Worm (Caenorhabditis elegans) whole organism, mixed stage, embryonic: ENCODE results near the gene ptp-2.

Experiments
- blmp-1 ChIP-seq: fragments of 150-350 bp; optimal IDR thresholded peaks from 2 replicates; lab custom pipeline; 2014; ENCODE audit warnings: missing biosample characterization, missing genetic modification characterization
- drap-1 ChIP-seq: fragments of 200-800 bp; sonication (Bioruptor generic); optimal IDR thresholded peaks from 3 replicates; lab custom pipeline; 2018; ENCODE audit warnings: mild to moderate bottlenecking, missing genetic modification characterization, missing compliant biosample characterization
- lsy-2 ChIP-seq: fragments of 150-350 bp; optimal IDR thresholded peaks from 2 replicates; lab custom pipeline; 2014; ENCODE audit warnings: missing biosample characterization, missing genetic modification characterization
- nhr-28 ChIP-seq: fragments of 150-350 bp; optimal IDR thresholded peaks from 2 replicates; lab custom pipeline; 2014; ENCODE audit warnings: missing biosample characterization, missing genetic modification characterization
- pha-4 ChIP-seq: fragments of 150-350 bp; optimal IDR thresholded peaks from 2 replicates; lab custom pipeline; 2018; ENCODE audit warnings: missing biosample characterization, missing genetic modification reagents, missing genetic modification characterization
- snpc-4 ChIP-seq: fragments of 150-350 bp; optimal IDR thresholded peaks from 2 replicates; lab custom pipeline; 2014; ENCODE audit warnings: missing biosample characterization, missing genetic modification characterization
- unc-120 ChIP-seq: sonication (generic microtip); optimal IDR thresholded peaks from 2 replicates; lab custom pipeline; 2017; ENCODE audit warnings: missing genetic modification characterization, missing compliant biosample characterization; ENCODE audit not compliant: poor library complexity, severe bottlenecking
- unc-39 ChIP-seq: fragments of 150-350 bp; optimal IDR thresholded peaks from 2 replicates; lab custom pipeline; 2014; ENCODE audit warnings: missing biosample characterization, missing genetic modification characterization
- zip-8 ChIP-seq: fragments of 150-350 bp; optimal IDR thresholded peaks from 2 replicates; lab custom pipeline; 2014; ENCODE audit warnings: missing biosample characterization, missing genetic modification characterization
- ztf-11 ChIP-seq: fragments of 150-350 bp; optimal IDR thresholded peaks from 2 replicates; lab custom pipeline; 2014; ENCODE audit warnings: missing biosample characterization, missing genetic modification characterization

- no peak for TF ChIP-seq lsy-2 (tag; lab: Kevin White, UChicago)
- TF ChIP-seq unc-120 (tag; lab: Kevin White, UChicago), result no peak
- no peak for TF ChIP-seq nhr-28 (tag; lab: Kevin White, UChicago)
- no peak for TF ChIP-seq unc-39 (tag; lab: Kevin White, UChicago)
- no peak for TF ChIP-seq drap-1
- TF ChIP-seq blmp-1, result no peak
- no peak for TF ChIP-seq zip-8 (tag; lab: Kevin White, UChicago)
- TF ChIP-seq pha-4 (tag; lab: Kevin White, UChicago), result no peak
- TF ChIP-seq ztf-11 (tag; lab: Kevin White, UChicago), result no peak
- TF ChIP-seq snpc-4, result no peak
Measured at ce11 chrII:5911274-5911673, 7.2 kb upstream of the ptp-2 start, which contains the start of gene cgt-3.
